Worm (Caenorhabditis elegans) whole organism, L1 larva: Measurements from ENCODE around the gene srz-11.

ENCODE experiments used
- Y116A8C.19 ChIP-seq: sonication (generic microtip); optimal IDR thresholded peaks from 2 replicates; lab custom pipeline; 2016; ENCODE audit warnings: missing compliant biosample characterization, missing genetic modification characterization, borderline replicate concordance
- dpl-1 ChIP-seq, 3 experiments: fragments of 150-350 bp in 2 of 3; sonication (generic microtip) in 1 of 3; optimal IDR thresholded peaks; 2 replicates each; lab custom pipeline; 2014 to 2017; ENCODE audit warnings: missing biosample characterization in 3 of 3, missing genetic modification characterization in 3 of 3, missing genetic modification reagents in 3 of 3
- fkh-10 ChIP-seq: sonication (generic microtip); optimal IDR thresholded peaks from 2 replicates; lab custom pipeline; 2017; ENCODE audit warnings: missing biosample characterization, missing genetic modification reagents, missing genetic modification characterization
- lsy-2 ChIP-seq, 2 experiments: fragments of 150-350 bp; optimal IDR thresholded peaks; 2 replicates each; lab custom pipeline; 2014; ENCODE audit warnings: missing biosample characterization in 2 of 2, missing genetic modification characterization in 2 of 2
- nhr-28 ChIP-seq: fragments of 150-350 bp; optimal IDR thresholded peaks from 2 replicates; lab custom pipeline; 2014; ENCODE audit warnings: missing biosample characterization, missing genetic modification characterization
- unc-62 ChIP-seq: fragments of 150-350 bp; optimal IDR thresholded peaks from 2 replicates; lab custom pipeline; 2014; ENCODE audit warnings: missing biosample characterization, missing genetic modification reagents, missing genetic modification characterization

ce11 chrV:15190903-15191302, 28.0 kb downstream of the srz-11 start, which contains the start of gene Y75B12B.11:
- TF ChIP-seq nhr-28 (tag; lab: Kevin White, UChicago), result no peak
- TF ChIP-seq fkh-10 (GFP tag; lab: Kevin White, UChicago), result no peak
- peak; percentile 60 to 72 (median 70) for TF ChIP-seq dpl-1 (GFP tag; optimal IDR thresholded peaks at IDR 0.05; lab: Kevin White, UChicago)
- no peak for TF ChIP-seq unc-62 (GFP tag; lab: Kevin White, UChicago)
- TF ChIP-seq Y116A8C.19, result no peak
- TF ChIP-seq lsy-2 (tag; optimal IDR thresholded peaks at IDR 0.05; lab: Kevin White, UChicago), result peak; percentile 57 to 67
